Fruit fly (Drosophila melanogaster): ENCODE results near the gene CG17271.
A peak's percentile ranks its signal among the peaks of the same experiment; 100 is the strongest.

The CG17271 gene

DNA sequence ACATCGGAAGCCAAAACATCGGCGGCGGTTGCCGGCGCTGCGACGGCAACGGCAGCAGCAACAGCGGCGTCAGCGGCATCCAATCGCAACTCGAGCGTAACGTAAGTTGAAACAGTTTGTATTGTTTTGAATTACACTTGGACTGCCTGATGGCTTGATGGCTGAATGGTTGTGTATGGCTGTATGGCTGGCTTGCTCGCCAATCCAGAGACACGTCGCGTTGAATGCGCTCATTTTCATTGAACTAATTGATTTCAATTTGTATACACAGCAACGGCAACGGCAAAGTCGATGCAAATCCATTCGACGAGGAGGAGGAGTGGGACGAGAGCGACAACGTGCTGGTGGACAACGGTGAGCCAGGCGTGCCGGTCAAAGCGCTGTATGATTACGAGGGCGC, 17.1 kb upstream of the CG17271 start:
- TF ChIP-seq jim (GFP tag; optimal IDR thresholded peaks at IDR 0.05): no peak
- TF ChIP-seq brk (GFP tag; optimal IDR thresholded peaks at IDR 0.05): no peak
- TF ChIP-seq Dif (GFP tag; optimal IDR thresholded peaks at IDR 0.05; ENCODE audit: partially characterized antibody): no peak
- TF ChIP-seq psq (GFP tag; optimal IDR thresholded peaks at IDR 0.05): no peak
- no peak for TF ChIP-seq CG32264 (GFP tag; optimal IDR thresholded peaks at IDR 0.05)
- TF ChIP-seq foxo (GFP tag; optimal IDR thresholded peaks at IDR 0.05): no peak
- no peak for TF ChIP-seq Mio (GFP tag; optimal IDR thresholded peaks at IDR 0.05)
- no peak for TF ChIP-seq pan (optimal IDR thresholded peaks at IDR 0.05)
- no peak for TF ChIP-seq Hr83 (GFP tag; optimal IDR thresholded peaks at IDR 0.05; ENCODE audit: poor library complexity, severe bottlenecking)
- no peak for TF ChIP-seq Sp1 (GFP tag; optimal IDR thresholded peaks at IDR 0.05)
- no peak for TF ChIP-seq Abd-B (GFP tag; optimal IDR thresholded peaks at IDR 0.05)
- no peak for TF ChIP-seq Vsx2 (GFP tag; optimal IDR thresholded peaks at IDR 0.05; ENCODE audit: partially characterized antibody)

DNA sequence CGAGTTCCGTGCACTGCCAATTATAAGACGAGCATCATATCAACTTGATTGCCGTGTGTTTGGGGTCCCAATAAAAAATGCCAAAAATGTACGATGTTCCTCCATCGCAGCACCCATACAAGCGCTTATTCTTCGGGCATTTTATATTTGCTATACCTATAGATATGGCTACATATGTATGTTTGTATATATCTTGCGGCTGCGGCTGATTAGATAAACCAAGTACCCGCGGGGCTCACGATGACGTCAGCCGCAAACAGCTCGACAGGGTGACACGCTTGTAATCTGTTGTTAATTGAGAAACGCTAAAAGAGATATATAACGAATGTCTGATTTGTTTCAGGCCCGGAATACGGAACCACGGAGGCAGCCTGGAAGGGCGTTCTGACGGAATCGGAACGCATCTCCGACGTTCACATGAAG, 15.6 kb upstream of the CG17271 start:
- no peak for TF ChIP-seq sv (GFP tag; optimal IDR thresholded peaks at IDR 0.05)
- TF ChIP-seq Rel (GFP tag; optimal IDR thresholded peaks at IDR 0.05): no peak
- TF ChIP-seq Rel (tag; optimal IDR thresholded peaks at IDR 0.05): peak; percentile 26
- TF ChIP-seq h (GFP tag; optimal IDR thresholded peaks at IDR 0.05): peak; percentile 46
- TF ChIP-seq dmrt93B (GFP tag; optimal IDR thresholded peaks at IDR 0.05): no peak

DNA sequence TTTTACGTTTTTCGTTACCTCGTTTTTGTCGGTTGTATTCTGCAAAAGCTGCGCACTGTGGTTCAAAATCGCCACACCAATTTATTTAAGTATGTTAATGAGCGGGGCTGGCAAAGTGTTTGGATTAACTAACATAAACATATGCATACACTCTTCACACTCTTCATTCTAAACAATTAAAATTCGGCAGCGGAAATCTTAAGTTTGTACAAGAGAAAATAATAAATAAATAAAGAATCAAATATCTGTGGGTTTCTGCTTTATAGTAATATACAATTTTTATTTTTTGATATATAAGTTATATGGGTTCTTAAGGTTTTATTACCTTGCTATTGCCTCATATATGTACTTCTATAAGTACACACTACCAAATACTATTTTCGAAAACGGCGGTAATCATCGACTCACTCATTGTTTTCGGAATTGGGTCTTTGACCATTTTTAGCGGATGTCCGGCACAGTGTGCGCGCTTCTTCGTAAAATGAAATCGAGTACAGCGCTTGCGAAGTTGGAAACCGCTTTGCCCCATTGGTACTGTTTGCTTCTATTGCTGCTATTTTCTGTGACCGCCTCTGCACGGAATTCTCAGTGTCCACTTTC, 14.7 kb upstream of the CG17271 start:
- TF ChIP-seq foxo (GFP tag; optimal IDR thresholded peaks at IDR 0.05) (peak in 1 of 2 experiments; percentile 21), jim (GFP tag; optimal IDR thresholded peaks at IDR 0.05) (no peak)

DNA sequence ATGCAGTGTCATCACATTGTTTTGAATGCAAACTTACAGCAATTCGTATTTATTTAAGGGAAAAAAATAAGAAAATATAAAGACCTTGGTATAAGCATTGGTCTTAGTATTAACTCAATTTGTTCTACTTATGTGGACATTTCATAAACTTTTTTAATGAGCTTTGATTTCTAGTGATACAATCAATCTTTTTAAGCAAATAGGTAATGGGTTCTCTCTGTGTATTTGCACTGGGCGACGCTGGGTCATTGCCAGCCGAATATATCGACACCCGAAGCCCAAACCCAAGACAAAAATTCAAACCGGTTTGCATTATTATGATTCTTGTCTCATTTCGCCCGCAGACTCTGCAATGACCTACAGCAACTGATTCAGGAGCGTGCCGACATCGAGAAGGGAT, 13.9 kb upstream of the CG17271 start:
- peak; percentile 24 for TF ChIP-seq Hnf4 (GFP tag; optimal IDR thresholded peaks at IDR 0.05)
- no peak for TF ChIP-seq GATAd (GFP tag; optimal IDR thresholded peaks at IDR 0.05)
- peak; percentile 18 for TF ChIP-seq fru (GFP tag; optimal IDR thresholded peaks at IDR 0.05)
- TF ChIP-seq Sp1 (GFP tag; optimal IDR thresholded peaks at IDR 0.05): no peak

DNA sequence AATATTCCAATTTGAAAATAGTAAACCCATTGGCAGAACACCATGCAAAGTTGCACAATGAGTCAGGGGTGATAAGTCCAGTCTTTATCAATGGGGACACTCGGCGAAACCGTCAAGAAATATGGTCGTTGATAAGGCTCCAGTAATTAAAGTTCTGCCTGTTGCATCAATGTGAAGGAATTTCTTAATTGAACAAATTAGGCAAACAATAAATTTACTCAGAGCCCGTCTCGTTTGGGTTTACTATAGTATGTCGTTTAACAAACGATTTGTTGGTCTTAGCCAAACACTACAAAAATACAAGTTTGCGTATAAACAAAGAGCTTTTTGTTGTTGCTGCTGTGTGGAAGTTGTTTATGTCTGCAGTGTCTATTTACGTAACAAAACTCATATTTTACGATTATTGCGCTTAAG, 13.1 kb upstream of the CG17271 start:
- TF ChIP-seq Dif (GFP tag; optimal IDR thresholded peaks at IDR 0.05; ENCODE audit: partially characterized antibody): no peak
- no peak for TF ChIP-seq CrebA (GFP tag; optimal IDR thresholded peaks at IDR 0.05; ENCODE audit: borderline replicate concordance)
- TF ChIP-seq Abd-B (GFP tag; optimal IDR thresholded peaks at IDR 0.05): no peak
- no peak for TF ChIP-seq lola (GFP tag; optimal IDR thresholded peaks at IDR 0.05)
- no peak for TF ChIP-seq Dfd (GFP tag; optimal IDR thresholded peaks at IDR 0.05)
- no peak for TF ChIP-seq Sp1 (GFP tag; optimal IDR thresholded peaks at IDR 0.05)
- no peak for TF ChIP-seq pan (optimal IDR thresholded peaks at IDR 0.05)
- no peak for TF ChIP-seq usp (GFP tag; optimal IDR thresholded peaks at IDR 0.05)
- no peak for TF ChIP-seq Hnf4 (GFP tag; optimal IDR thresholded peaks at IDR 0.05)
- no peak for TF ChIP-seq Hr78 (GFP tag; optimal IDR thresholded peaks at IDR 0.05)
- no peak for TF ChIP-seq woc (GFP tag; optimal IDR thresholded peaks at IDR 0.05)
- no peak for TF ChIP-seq sv (GFP tag; optimal IDR thresholded peaks at IDR 0.05)

DNA sequence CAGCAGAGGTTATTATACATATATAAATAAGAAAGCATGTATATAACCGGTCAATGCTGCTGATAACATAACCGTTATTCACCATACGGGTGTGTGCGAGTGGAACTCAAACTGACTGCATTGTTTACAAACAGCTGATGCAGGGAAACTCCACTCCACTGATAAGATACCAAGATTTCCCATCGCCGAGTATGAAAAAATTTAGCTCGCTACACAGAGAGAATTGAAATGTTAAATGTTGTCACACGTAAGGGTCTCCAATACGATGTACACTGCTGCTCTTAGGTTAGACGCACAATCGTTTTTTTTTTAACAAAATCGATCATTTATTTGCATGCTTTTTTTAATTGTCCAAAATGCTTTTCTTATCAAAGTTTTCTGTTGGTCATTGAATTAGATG, 12.0 kb upstream of the CG17271 start:
- TF ChIP-seq fru (GFP tag; optimal IDR thresholded peaks at IDR 0.05): no peak
- no peak for TF ChIP-seq lola (GFP tag; optimal IDR thresholded peaks at IDR 0.05)
- no peak for TF ChIP-seq woc (GFP tag; optimal IDR thresholded peaks at IDR 0.05)
- no peak for TF ChIP-seq Sp1 (GFP tag; optimal IDR thresholded peaks at IDR 0.05)
- TF ChIP-seq rgr (GFP tag; optimal IDR thresholded peaks at IDR 0.05): no peak
- TF ChIP-seq tai (GFP tag; optimal IDR thresholded peaks at IDR 0.05): no peak
- no peak for TF ChIP-seq Dif (GFP tag; optimal IDR thresholded peaks at IDR 0.05; ENCODE audit: partially characterized antibody)
- no peak for TF ChIP-seq Abd-B (GFP tag; optimal IDR thresholded peaks at IDR 0.05)
- TF ChIP-seq N (GFP tag; optimal IDR thresholded peaks at IDR 0.05): no peak
- TF ChIP-seq dl (GFP tag; optimal IDR thresholded peaks at IDR 0.05; ENCODE audit: insufficient read depth in 1 of 2, partially characterized antibody in 2 of 2): no peak
- peak; percentile 17 for TF ChIP-seq Hnf4 (GFP tag; optimal IDR thresholded peaks at IDR 0.05)
- no peak for TF ChIP-seq ey (GFP tag; optimal IDR thresholded peaks at IDR 0.05)
- TF ChIP-seq psq (GFP tag; optimal IDR thresholded peaks at IDR 0.05): no peak
- no peak for TF ChIP-seq sage (GFP tag; optimal IDR thresholded peaks at IDR 0.05)
- no peak for TF ChIP-seq jim (GFP tag; optimal IDR thresholded peaks at IDR 0.05)
- TF ChIP-seq CrebA (GFP tag; optimal IDR thresholded peaks at IDR 0.05; ENCODE audit: borderline replicate concordance): no peak
- peak; percentile 7 for TF ChIP-seq OdsH (GFP tag; optimal IDR thresholded peaks at IDR 0.05)
- no peak for TF ChIP-seq dmrt93B (GFP tag; optimal IDR thresholded peaks at IDR 0.05)
- TF ChIP-seq Hr83 (GFP tag; optimal IDR thresholded peaks at IDR 0.05; ENCODE audit: poor library complexity, severe bottlenecking): no peak
- TF ChIP-seq HLH106 (tag; optimal IDR thresholded peaks at IDR 0.05): no peak
- no peak for TF ChIP-seq Myc (optimal IDR thresholded peaks at IDR 0.05)
- TF ChIP-seq Rel (GFP tag; optimal IDR thresholded peaks at IDR 0.05): no peak
- peak; percentile 87 for TF ChIP-seq Rel (tag; optimal IDR thresholded peaks at IDR 0.05)
- TF ChIP-seq Mio (GFP tag; optimal IDR thresholded peaks at IDR 0.05): no peak
- no peak for TF ChIP-seq dsf (GFP tag; optimal IDR thresholded peaks at IDR 0.05; ENCODE audit: borderline replicate concordance)
- TF ChIP-seq h (GFP tag; optimal IDR thresholded peaks at IDR 0.05): no peak
- no peak for TF ChIP-seq br (GFP tag; optimal IDR thresholded peaks at IDR 0.05)
- TF ChIP-seq sv (GFP tag; optimal IDR thresholded peaks at IDR 0.05): peak; percentile 39
- no peak for TF ChIP-seq GATAd (GFP tag; optimal IDR thresholded peaks at IDR 0.05)
- no peak for TF ChIP-seq usp (GFP tag; optimal IDR thresholded peaks at IDR 0.05)
- no peak for TF ChIP-seq Vsx2 (GFP tag; optimal IDR thresholded peaks at IDR 0.05; ENCODE audit: partially characterized antibody)

Data from whole organism, wandering third instar larva.